Fruit fly (Drosophila melanogaster) whole organism, adult: Measurements from ENCODE around the gene CG11247.

Experiments used
- CG12768 ChIP-seq: fragments of 200-800 bp; sonication (Bioruptor generic); optimal IDR thresholded peaks from 2 replicates; lab custom pipeline; 2017; ENCODE audit warnings: missing biosample characterization, missing genetic modification characterization, mild to moderate bottlenecking, moderate library complexity, missing genetic modification reagents
- CG14711 ChIP-seq: fragments of 200-800 bp; sonication (Bioruptor generic); optimal IDR thresholded peaks from 2 replicates; lab custom pipeline; 2018; ENCODE audit warnings: missing biosample characterization, mild to moderate bottlenecking, missing genetic modification characterization, moderate library complexity
- CG1620 ChIP-seq: fragments of 200-800 bp; sonication (Bioruptor generic); optimal IDR thresholded peaks from 2 replicates; lab custom pipeline; 2016; ENCODE audit warnings: missing biosample characterization, missing genetic modification characterization
- Hr96 ChIP-seq: fragments of 200-800 bp; sonication (Bioruptor generic); optimal IDR thresholded peaks from 2 replicates; lab custom pipeline; 2016; ENCODE audit warnings: missing biosample characterization, missing genetic modification characterization
- cnc ChIP-seq, 2 experiments: fragments of >200 bp; optimal IDR thresholded peaks; 2 replicates each; lab custom pipeline; 2017

dm6 chr3L:21727728-21728124, 880 bp downstream of the CG11247 start:
- no peak for TF ChIP-seq cnc (optimal IDR thresholded peaks at IDR 0.05; lab: Kevin White, UChicago)
- no peak for TF ChIP-seq CG14711 (tag; lab: Kevin White, UChicago)
- no peak for TF ChIP-seq CG12768 (GFP tag; lab: Kevin White, UChicago)
- TF ChIP-seq CG1620, result no peak
- TF ChIP-seq Hr96, result no peak
